Fruit fly (Drosophila melanogaster) whole organism, prepupa: Measurements from ENCODE around the gene Pstk.

Experiments
- CG10631 ChIP-seq: fragments of 200-800 bp; sonication (Bioruptor generic); optimal IDR thresholded peaks from 2 replicates; lab custom pipeline; 2016; ENCODE audit warnings: missing biosample characterization, missing genetic modification characterization
- CG10669 ChIP-seq: fragments of 200-800 bp; sonication (Bioruptor generic); optimal IDR thresholded peaks from 3 replicates; lab custom pipeline; 2018; ENCODE audit warnings: missing biosample characterization, mild to moderate bottlenecking, missing genetic modification characterization, moderate library complexity
- CG11902 ChIP-seq: fragments of 200-800 bp; sonication (Bioruptor generic); optimal IDR thresholded peaks from 3 replicates; lab custom pipeline; 2016; ENCODE audit warnings: missing biosample characterization, missing genetic modification characterization
- CG3032 ChIP-seq: fragments of 200-800 bp; optimal IDR thresholded peaks from 2 replicates; lab custom pipeline; 2019; ENCODE audit warnings: missing biosample characterization, mild to moderate bottlenecking, missing genetic modification characterization, moderate library complexity
- CG31627 ChIP-seq: fragments of 200-800 bp; sonication (Bioruptor generic); optimal IDR thresholded peaks from 3 replicates; lab custom pipeline; 2016; ENCODE audit warnings: missing biosample characterization, missing genetic modification characterization
- CG32006 ChIP-seq: fragments of 200-800 bp; sonication (Bioruptor generic); optimal IDR thresholded peaks from 3 replicates; lab custom pipeline; 2017; ENCODE audit warnings: missing biosample characterization, mild to moderate bottlenecking, missing genetic modification characterization
- CG34406 ChIP-seq: fragments of 200-800 bp; sonication (Bioruptor generic); optimal IDR thresholded peaks from 3 replicates; lab custom pipeline; 2016; ENCODE audit warnings: missing biosample characterization, missing genetic modification characterization
- CG6276 ChIP-seq: fragments of 200-800 bp; sonication (Bioruptor generic); optimal IDR thresholded peaks from 2 replicates; lab custom pipeline; 2017; ENCODE audit warnings: missing biosample characterization, mild to moderate bottlenecking, missing genetic modification characterization
- CG7368 ChIP-seq: fragments of 200-800 bp; sonication (Bioruptor generic); optimal IDR thresholded peaks from 3 replicates; lab custom pipeline; 2016; ENCODE audit warnings: missing biosample characterization, missing genetic modification characterization
- CG8119 ChIP-seq: fragments of 200-800 bp; sonication (Bioruptor generic); IDR thresholded peaks from 3 replicates; pipeline ENCODE4 v1.3.6; 2022; ENCODE audit warnings: missing biosample characterization, missing genetic modification characterization
- CG8319 ChIP-seq: fragments of 200-800 bp; sonication (Bioruptor generic); optimal IDR thresholded peaks from 3 replicates; lab custom pipeline; 2016; ENCODE audit warnings: missing biosample characterization, missing genetic modification characterization
- CG9139 ChIP-seq: fragments of 200-800 bp; sonication (Bioruptor generic); optimal IDR thresholded peaks from 3 replicates; lab custom pipeline; 2017; ENCODE audit warnings: missing biosample characterization, mild to moderate bottlenecking, missing genetic modification characterization
- Eip75B ChIP-seq: fragments of 200-800 bp; sonication (Bioruptor generic); optimal IDR thresholded peaks from 3 replicates; lab custom pipeline; 2016; ENCODE audit warnings: missing biosample characterization, missing genetic modification characterization
- Eip78C ChIP-seq: fragments of 200-800 bp; sonication (Bioruptor generic); peaks from one replicate; lab custom pipeline; 2016; ENCODE audit warnings: missing biosample characterization, missing genetic modification characterization
- Eip93F ChIP-seq: fragments of 200-800 bp; sonication (Bioruptor generic); optimal IDR thresholded peaks from 2 replicates; lab custom pipeline; 2016; ENCODE audit warnings: missing biosample characterization, mild to moderate bottlenecking, missing genetic modification characterization
- Ets21C ChIP-seq: fragments of 200-800 bp; sonication (Bioruptor generic); optimal IDR thresholded peaks from 3 replicates; lab custom pipeline; 2016; ENCODE audit warnings: missing biosample characterization, missing genetic modification characterization
- Ets96B ChIP-seq: fragments of 200-800 bp; optimal IDR thresholded peaks from 2 replicates; lab custom pipeline; 2019; ENCODE audit warnings: missing biosample characterization, mild to moderate bottlenecking, missing genetic modification characterization, moderate library complexity
- Gug ChIP-seq: fragments of 200-800 bp; sonication (Bioruptor generic); IDR thresholded peaks from 2 replicates; pipeline ENCODE4 v1.3.6; 2022; ENCODE audit warnings: missing biosample characterization, missing genetic modification characterization
- Hr38 ChIP-seq: sonication (Bioruptor generic); optimal IDR thresholded peaks from 2 replicates; lab custom pipeline; 2016; ENCODE audit warnings: missing biosample characterization, missing genetic modification characterization
- Hr39 ChIP-seq: fragments of 200-800 bp; sonication (Bioruptor generic); optimal IDR thresholded peaks from 2 replicates; lab custom pipeline; 2016; ENCODE audit warnings: missing biosample characterization, missing genetic modification characterization
- Hr4 ChIP-seq: fragments of 200-800 bp; sonication (Bioruptor generic); optimal IDR thresholded peaks from 3 replicates; lab custom pipeline; 2016; ENCODE audit warnings: missing biosample characterization, missing genetic modification characterization
- Lpt ChIP-seq: fragments of 200-800 bp; sonication (Bioruptor generic); optimal IDR thresholded peaks from 3 replicates; lab custom pipeline; 2016; ENCODE audit warnings: missing biosample characterization, missing genetic modification characterization
- Met ChIP-seq: fragments of 200-800 bp; sonication (Bioruptor generic); optimal IDR thresholded peaks from 3 replicates; lab custom pipeline; 2016; ENCODE audit warnings: missing biosample characterization, missing genetic modification characterization
- Sox102F ChIP-seq: fragments of 200-800 bp; sonication (Bioruptor generic); optimal IDR thresholded peaks from 2 replicates; lab custom pipeline; 2016; ENCODE audit warnings: missing biosample characterization, mild to moderate bottlenecking, missing genetic modification characterization
- Sox14 ChIP-seq: fragments of 200-800 bp; sonication (Bioruptor generic); optimal IDR thresholded peaks from 3 replicates; lab custom pipeline; 2016; ENCODE audit warnings: missing biosample characterization, missing genetic modification characterization
- Sox15 ChIP-seq: fragments of 200-800 bp; sonication (Bioruptor generic); optimal IDR thresholded peaks from 3 replicates; lab custom pipeline; 2016; ENCODE audit warnings: missing biosample characterization, missing genetic modification characterization
- achi ChIP-seq: fragments of 200-800 bp; sonication (Bioruptor generic); optimal IDR thresholded peaks from 3 replicates; lab custom pipeline; 2016; ENCODE audit warnings: missing biosample characterization, missing genetic modification characterization
- acj6 ChIP-seq: fragments of 200-800 bp; sonication (Bioruptor generic); optimal IDR thresholded peaks from 3 replicates; lab custom pipeline; 2016; ENCODE audit warnings: missing biosample characterization, missing genetic modification characterization
- cyc ChIP-seq: fragments of 200-800 bp; sonication (Bioruptor generic); optimal IDR thresholded peaks from 3 replicates; lab custom pipeline; 2016; ENCODE audit warnings: missing biosample characterization, missing genetic modification characterization
- dac ChIP-seq: fragments of 200-800 bp; sonication (Bioruptor generic); optimal IDR thresholded peaks from 2 replicates; lab custom pipeline; 2017; ENCODE audit warnings: missing biosample characterization, mild to moderate bottlenecking, missing genetic modification characterization
- esn ChIP-seq: fragments of 200-800 bp; sonication (Bioruptor generic); optimal IDR thresholded peaks from 2 replicates; lab custom pipeline; 2016; ENCODE audit warnings: missing biosample characterization, mild to moderate bottlenecking, missing genetic modification characterization, moderate library complexity
- fd59A ChIP-seq: fragments of 200-800 bp; sonication (Bioruptor generic); optimal IDR thresholded peaks from 2 replicates; lab custom pipeline; 2017; ENCODE audit warnings: missing biosample characterization, mild to moderate bottlenecking, missing genetic modification characterization, missing genetic modification reagents
- fkh ChIP-seq: fragments of 200-800 bp; sonication (Bioruptor generic); optimal IDR thresholded peaks from 3 replicates; lab custom pipeline; 2017; ENCODE audit warnings: missing biosample characterization, mild to moderate bottlenecking, missing genetic modification characterization, moderate library complexity
- net ChIP-seq: fragments of 200-800 bp; sonication (Bioruptor generic); optimal IDR thresholded peaks from 3 replicates; lab custom pipeline; 2016; ENCODE audit warnings: missing biosample characterization, missing genetic modification characterization
- salr ChIP-seq, 2 experiments: fragments of 200-800 bp; sonication (Bioruptor generic); optimal IDR thresholded peaks; 3 replicates each; lab custom pipeline; 2016 to 2018; ENCODE audit warnings: missing biosample characterization in 2 of 2, missing genetic modification characterization in 2 of 2, mild to moderate bottlenecking in 1 of 2
- spab ChIP-seq: fragments of 200-800 bp; sonication (Bioruptor generic); optimal IDR thresholded peaks from 2 replicates; lab custom pipeline; 2017; ENCODE audit warnings: missing biosample characterization, mild to moderate bottlenecking, missing genetic modification characterization, missing genetic modification reagents
- ss ChIP-seq, 2 experiments: fragments of 200-800 bp; sonication (Bioruptor generic); optimal IDR thresholded peaks; 2 replicates in 1 of 2; 3 replicates in 1 of 2; lab custom pipeline; 2017 to 2018; ENCODE audit warnings: mild to moderate bottlenecking in 2 of 2, missing biosample characterization in 2 of 2, missing genetic modification characterization in 2 of 2, moderate library complexity in 1 of 2
- svp ChIP-seq: fragments of 200-800 bp; sonication (Bioruptor generic); peaks from one replicate; lab custom pipeline; 2016; ENCODE audit warnings: missing biosample characterization, missing genetic modification characterization
- topi ChIP-seq: fragments of 200-800 bp; sonication (Bioruptor generic); optimal IDR thresholded peaks from 3 replicates; lab custom pipeline; 2016; ENCODE audit warnings: missing biosample characterization, missing genetic modification characterization

Gene Pstk

dm6 chrX:19665684-19666141 lies 47.4 kb upstream of the Pstk start (continued):
- TF ChIP-seq fkh (GFP tag; lab: Kevin White, UChicago) (no peak), Eip75B (peak; percentile 28), CG10631 (GFP tag; lab: Kevin White, UChicago) (no peak), Ets21C (GFP tag; lab: Kevin White, UChicago) (peak; percentile 11), Gug (GFP tag; lab: Robert Waterston, UW) (peak; percentile 32; the same call in 1 of the 2 replicates), CG9139 (GFP tag; lab: Kevin White, UChicago) (no peak), Sox14 (GFP tag; lab: Kevin White, UChicago) (peak; percentile 46), ss (GFP tag; optimal IDR thresholded peaks at IDR 0.05; lab: Kevin White, UChicago) (peak in 1 of 2 experiments; percentile 32), svp (GFP tag; lab: Kevin White, UChicago) (peak; percentile 93), achi (GFP tag; lab: Kevin White, UChicago) (peak; percentile 10), Hr39 (GFP tag; lab: Kevin White, UChicago) (peak; percentile 50), CG8119 (GFP tag; lab: Robert Waterston, UW) (0 out of 3 replicates have a peak, but pooled peaks have one; percentile 27), CG32006 (GFP tag; lab: Kevin White, UChicago) (peak; percentile 48), CG8319 (GFP tag; lab: Kevin White, UChicago) (no peak), Ets96B (tag; lab: Kevin White, UChicago) (peak; percentile 5), CG3032 (tag; lab: Kevin White, UChicago) (peak; percentile 41), CG10669 (peak; percentile 22), dac (no peak), Sox15 (GFP tag; lab: Kevin White, UChicago) (no peak), Eip93F (GFP tag; lab: Kevin White, UChicago) (no peak), CG11902 (GFP tag; lab: Kevin White, UChicago) (peak; percentile 92), fd59A (GFP tag; lab: Kevin White, UChicago) (no peak), Hr38 (GFP tag; lab: Kevin White, UChicago) (no peak), CG6276 (GFP tag; lab: Kevin White, UChicago) (no peak), net (GFP tag; lab: Kevin White, UChicago) (no peak), CG34406 (no peak), spab (no peak), Sox102F (GFP tag; lab: Kevin White, UChicago) (no peak), Lpt (GFP tag; lab: Kevin White, UChicago) (no peak), CG31627 (GFP tag; lab: Kevin White, UChicago) (peak; percentile 56)

dm6 chrX:19663859-19664728 lies 45.8 kb upstream of the Pstk start, which contains the start of the genes CG14223 and Ssu72:
Gene CG14223 (minus strand): TSS chrX:19663971.
Gene Ssu72 (plus strand): TSS chrX:19664561.
- TF ChIP-seq CG10631 (GFP tag; lab: Kevin White, UChicago) (peak; percentile 15), Met (GFP tag; lab: Kevin White, UChicago) (peak; percentile 32), esn (GFP tag; lab: Kevin White, UChicago) (peak; percentile 22), Hr4 (GFP tag; lab: Kevin White, UChicago) (peak; percentile 4), salr (GFP tag; optimal IDR thresholded peaks at IDR 0.05; lab: Kevin White, UChicago) (peak in 1 of 2 experiments; percentile 19), CG7368 (GFP tag; lab: Kevin White, UChicago) (no peak), cyc (no peak), spab (no peak), CG8319 (GFP tag; lab: Kevin White, UChicago) (no peak), topi (GFP tag; lab: Kevin White, UChicago) (peak; percentile 9), svp (GFP tag; lab: Kevin White, UChicago) (no peak), acj6 (peak; percentile 14), fd59A (GFP tag; lab: Kevin White, UChicago) (no peak), Eip78C (GFP tag; lab: Kevin White, UChicago) (peak; percentile 32)
